Worm (Caenorhabditis elegans) whole organism, L4 larva: ENCODE data around the gene F59B2.13.

Experiments used
- F44E2.7 ChIP-seq: fragments of 200-800 bp; sonication (Bioruptor generic); IDR thresholded peaks from 2 replicates; pipeline ENCODE4 v2.1.2; 2022; ENCODE audit warnings: missing genetic modification characterization, missing compliant biosample characterization
- T20F7.1 ChIP-seq: fragments of 200-800 bp; sonication (Bioruptor generic); optimal IDR thresholded peaks from 2 replicates; lab custom pipeline; 2018; ENCODE audit warnings: mild to moderate bottlenecking, missing genetic modification characterization, missing compliant biosample characterization
- T26A8.4 ChIP-seq: fragments of 200-800 bp; sonication (Bioruptor generic); IDR thresholded peaks from 2 replicates; pipeline ENCODE4 v1.3.6; 2022; ENCODE audit warnings: missing genetic modification characterization, missing compliant biosample characterization
- Y48G9A.11 ChIP-seq: fragments of 200-800 bp; sonication (Bioruptor generic); IDR thresholded peaks from 2 replicates; pipeline ENCODE4 v1.3.6; 2022; ENCODE audit warnings: missing genetic modification reagents, missing genetic modification characterization, missing compliant biosample characterization
- Y5F2A.4 ChIP-seq: fragments of 200-800 bp; sonication (Bioruptor generic); optimal IDR thresholded peaks from 2 replicates; lab custom pipeline; 2018; ENCODE audit warnings: mild to moderate bottlenecking, missing genetic modification characterization, missing compliant biosample characterization
- ZK337.2 ChIP-seq: fragments of 200-800 bp; sonication (Bioruptor generic); IDR thresholded peaks from 2 replicates; pipeline ENCODE4 v1.3.6; 2022; ENCODE audit warnings: missing genetic modification reagents, missing genetic modification characterization, missing compliant biosample characterization
- ZK546.5 ChIP-seq, 2 experiments: sonication (generic microtip); optimal IDR thresholded peaks; 2 replicates each; lab custom pipeline; 2017; ENCODE audit warnings: missing biosample characterization in 2 of 2, missing genetic modification characterization in 2 of 2
- aly-2 ChIP-seq: sonication (generic microtip); optimal IDR thresholded peaks from 2 replicates; lab custom pipeline; 2018; ENCODE audit warnings: missing biosample characterization, missing genetic modification characterization
- arid-1 ChIP-seq: fragments of 200-800 bp; sonication (Bioruptor generic); conservative IDR thresholded peaks from 2 replicates; pipeline ENCODE4 v1.3.6; 2022; ENCODE audit warnings: missing genetic modification reagents, missing genetic modification characterization, missing compliant biosample characterization
- attf-4 ChIP-seq: sonication (generic microtip); optimal IDR thresholded peaks from 3 replicates; lab custom pipeline; 2017; ENCODE audit warnings: missing biosample characterization, missing genetic modification characterization
- ceh-20 ChIP-seq: fragments of 200-800 bp; sonication (Bioruptor generic); IDR thresholded peaks from 2 replicates; pipeline ENCODE4 v1.3.6; 2022; ENCODE audit warnings: missing genetic modification reagents, missing genetic modification characterization, missing compliant biosample characterization
- ceh-28 ChIP-seq: fragments of 150-350 bp; optimal IDR thresholded peaks from 2 replicates; lab custom pipeline; 2014; ENCODE audit warnings: missing biosample characterization, missing genetic modification reagents, missing genetic modification characterization
- ceh-44 ChIP-seq: fragments of 200-800 bp; sonication (Bioruptor generic); IDR thresholded peaks from 2 replicates; pipeline ENCODE4 v1.3.6; 2022; ENCODE audit warnings: missing genetic modification reagents, missing genetic modification characterization, missing compliant biosample characterization
- ceh-62 ChIP-seq: sonication (generic microtip); optimal IDR thresholded peaks from 2 replicates; lab custom pipeline; 2017; ENCODE audit warnings: missing biosample characterization, missing genetic modification characterization
- ces-1 ChIP-seq: fragments of 150-350 bp; sonication (generic microtip); optimal IDR thresholded peaks from 4 replicates; lab custom pipeline; 2014; ENCODE audit warnings: missing biosample characterization, missing genetic modification reagents, missing genetic modification characterization
- ctbp-1 ChIP-seq: fragments of 200-800 bp; sonication (Bioruptor generic); IDR thresholded peaks from 2 replicates; pipeline ENCODE4 v1.3.6; 2022; ENCODE audit warnings: missing genetic modification reagents, missing genetic modification characterization, missing compliant biosample characterization
- daf-12 ChIP-seq: fragments of 150-350 bp; optimal IDR thresholded peaks from 2 replicates; lab custom pipeline; 2014; ENCODE audit warnings: missing biosample characterization, missing genetic modification reagents, missing genetic modification characterization
- daf-16 ChIP-seq, 3 experiments: sonication (generic microtip); optimal IDR thresholded peaks; 2 replicates each; lab custom pipeline; 2016 to 2017; ENCODE audit warnings: missing genetic modification characterization in 3 of 3, missing genetic modification reagents in 3 of 3, mild to moderate bottlenecking in 2 of 3, missing compliant biosample characterization in 2 of 3, missing biosample characterization in 1 of 3, moderate library complexity in 1 of 3
- daf-19 ChIP-seq: fragments of 200-800 bp; sonication (Bioruptor generic); conservative IDR thresholded peaks from 2 replicates; pipeline ENCODE4 v1.3.6; 2022; ENCODE audit warnings: missing genetic modification characterization, missing compliant biosample characterization
- daf-8 ChIP-seq: fragments of 200-800 bp; sonication (Bioruptor generic); IDR thresholded peaks from 2 replicates; pipeline ENCODE4 v1.3.6; 2022; ENCODE audit warnings: missing genetic modification characterization, missing compliant biosample characterization
- dmd-6 ChIP-seq: fragments of 200-800 bp; sonication (Bioruptor generic); IDR thresholded peaks from 2 replicates; pipeline ENCODE4 v1.3.6; 2022; ENCODE audit warnings: missing genetic modification reagents, missing genetic modification characterization, missing compliant biosample characterization
- dpl-1 ChIP-seq: fragments of 150-350 bp; optimal IDR thresholded peaks from 2 replicates; lab custom pipeline; 2014; ENCODE audit warnings: missing biosample characterization, missing genetic modification reagents, missing genetic modification characterization
- duxl-1 ChIP-seq: sonication (generic microtip); optimal IDR thresholded peaks from 2 replicates; lab custom pipeline; 2016; ENCODE audit warnings: mild to moderate bottlenecking, missing genetic modification characterization, moderate library complexity, missing compliant biosample characterization; ENCODE audit not compliant: poor library complexity
- egl-27 ChIP-seq: sonication (generic microtip); optimal IDR thresholded peaks from 3 replicates; lab custom pipeline; 2017; ENCODE audit warnings: missing biosample characterization, missing genetic modification reagents, missing genetic modification characterization
- egl-43 ChIP-seq: fragments of 200-800 bp; sonication (Bioruptor generic); IDR thresholded peaks from 2 replicates; pipeline ENCODE4 v1.3.6; 2022; ENCODE audit warnings: missing genetic modification reagents, missing genetic modification characterization, missing compliant biosample characterization
- fos-1 ChIP-seq: fragments of 150-350 bp; optimal IDR thresholded peaks from 2 replicates; lab custom pipeline; 2014; ENCODE audit warnings: missing biosample characterization, missing genetic modification characterization
- hlh-11 ChIP-seq: fragments of 200-800 bp; sonication (Bioruptor generic); optimal IDR thresholded peaks from 2 replicates; lab custom pipeline; 2018; ENCODE audit warnings: mild to moderate bottlenecking, missing genetic modification characterization, missing compliant biosample characterization
- hlh-30 ChIP-seq: sonication (generic microtip); optimal IDR thresholded peaks from 2 replicates; lab custom pipeline; 2017; ENCODE audit warnings: antibody characterized with exemption, mild to moderate bottlenecking, missing genetic modification characterization, missing compliant biosample characterization; ENCODE audit not compliant: insufficient read depth
- jun-1 ChIP-seq: fragments of 150-350 bp; optimal IDR thresholded peaks from 2 replicates; lab custom pipeline; 2014; ENCODE audit warnings: missing biosample characterization, missing genetic modification reagents, missing genetic modification characterization
- lin-1 ChIP-seq: fragments of 200-800 bp; sonication (Bioruptor generic); IDR thresholded peaks from 2 replicates; pipeline ENCODE4 v1.3.6; 2022; ENCODE audit warnings: missing genetic modification reagents, missing genetic modification characterization, missing compliant biosample characterization
- lin-13 ChIP-seq: fragments of 150-350 bp; optimal IDR thresholded peaks from 2 replicates; lab custom pipeline; 2014; ENCODE audit warnings: missing biosample characterization, missing genetic modification reagents, missing genetic modification characterization
- lin-15B ChIP-seq: fragments of 150-350 bp; sonication (generic microtip); optimal IDR thresholded peaks from 3 replicates; lab custom pipeline; 2014; ENCODE audit warnings: missing biosample characterization, missing genetic modification characterization
- lin-29 ChIP-seq: fragments of 200-800 bp; sonication (Bioruptor generic); IDR thresholded peaks from 2 replicates; pipeline ENCODE4 v1.3.6; 2022; ENCODE audit warnings: missing genetic modification reagents, missing genetic modification characterization, missing compliant biosample characterization
- lin-39 ChIP-seq: fragments of 150-350 bp; optimal IDR thresholded peaks from 2 replicates; lab custom pipeline; 2014; ENCODE audit warnings: missing biosample characterization, missing genetic modification reagents, missing genetic modification characterization
- lsy-2 ChIP-seq, 2 experiments: fragments of 150-350 bp in 1 of 2; sonication (generic microtip) in 1 of 2; optimal IDR thresholded peaks; 2 replicates each; lab custom pipeline; 2014 to 2017; ENCODE audit warnings: missing biosample characterization in 2 of 2, missing genetic modification characterization in 2 of 2
- mdl-1 ChIP-seq, 2 experiments: fragments of 150-350 bp in 1 of 2; sonication (generic microtip) in 1 of 2; optimal IDR thresholded peaks; 2 replicates each; lab custom pipeline; 2014 to 2017; ENCODE audit warnings: missing biosample characterization in 2 of 2, missing genetic modification characterization in 2 of 2
- nhr-10 ChIP-seq: fragments of 150-350 bp; optimal IDR thresholded peaks from 2 replicates; lab custom pipeline; 2014; ENCODE audit warnings: missing biosample characterization, missing genetic modification characterization
- nhr-28 ChIP-seq: fragments of 150-350 bp; optimal IDR thresholded peaks from 2 replicates; lab custom pipeline; 2014; ENCODE audit warnings: missing biosample characterization, missing genetic modification characterization
- nhr-6 ChIP-seq: fragments of 150-350 bp; optimal IDR thresholded peaks from 2 replicates; lab custom pipeline; 2014; ENCODE audit warnings: missing biosample characterization, missing genetic modification characterization
- pha-4 ChIP-seq, 2 experiments: fragments of 150-350 bp in 1 of 2; fragments of 200-800 bp in 1 of 2; sonication (Bioruptor generic) in 1 of 2; IDR thresholded peaks in 1 of 2; optimal IDR thresholded peaks in 1 of 2; 2 replicates each; pipeline versions ENCODE4 v1.3.6 to Lab custom; 2014 to 2022; ENCODE audit warnings: missing genetic modification characterization in 2 of 2, missing genetic modification reagents in 2 of 2, missing biosample characterization in 1 of 2, missing compliant biosample characterization in 1 of 2
- sdz-12 ChIP-seq: fragments of 200-800 bp; sonication (Bioruptor generic); optimal IDR thresholded peaks from 2 replicates; lab custom pipeline; 2018; ENCODE audit warnings: mild to moderate bottlenecking, missing genetic modification characterization, missing compliant biosample characterization
- snpc-4 ChIP-seq: fragments of 150-350 bp; optimal IDR thresholded peaks from 2 replicates; lab custom pipeline; 2014; ENCODE audit warnings: missing biosample characterization, missing genetic modification characterization
- spr-3 ChIP-seq: fragments of 200-800 bp; sonication (Bioruptor generic); optimal IDR thresholded peaks from 2 replicates; lab custom pipeline; 2018; ENCODE audit warnings: mild to moderate bottlenecking, missing genetic modification characterization, missing compliant biosample characterization
- tag-97 ChIP-seq: fragments of 200-800 bp; sonication (Bioruptor generic); IDR thresholded peaks from 2 replicates; pipeline ENCODE4 v1.3.6; 2022; ENCODE audit warnings: missing genetic modification characterization, missing compliant biosample characterization
- unc-130 ChIP-seq: sonication (generic microtip); optimal IDR thresholded peaks from 2 replicates; lab custom pipeline; 2016; ENCODE audit warnings: missing genetic modification reagents, missing genetic modification characterization, missing compliant biosample characterization
- unc-62 ChIP-seq, 3 experiments: fragments of 150-350 bp in 1 of 3; sonication (generic microtip); optimal IDR thresholded peaks in 2 of 3; peaks in 1 of 3; 1 replicate in 1 of 3; 2 replicates in 2 of 3; lab custom pipeline; 2014 to 2017; ENCODE audit warnings: missing biosample characterization in 3 of 3, missing genetic modification characterization in 3 of 3, missing genetic modification reagents in 3 of 3, missing genotype in 1 of 3
- zip-11 ChIP-seq: fragments of 200-800 bp; sonication (Bioruptor generic); IDR thresholded peaks from 2 replicates; pipeline ENCODE4 v1.3.6; 2022; ENCODE audit warnings: missing genetic modification characterization, missing compliant biosample characterization
- zip-2 ChIP-seq: fragments of 150-350 bp; optimal IDR thresholded peaks from 2 replicates; lab custom pipeline; 2014; ENCODE audit warnings: missing biosample characterization, missing genetic modification characterization
- ztf-7 ChIP-seq: fragments of 150-350 bp; optimal IDR thresholded peaks from 2 replicates; lab custom pipeline; 2014; ENCODE audit warnings: missing biosample characterization, missing genetic modification characterization

The F59B2.13 gene

ce11 chrIII:8985461-8985860 lies 41.4 kb downstream of the F59B2.13 start:
- TF ChIP-seq sdz-12 (GFP tag; lab: Kevin White, UChicago) = no peak
- TF ChIP-seq spr-3 = no peak
- no peak for TF ChIP-seq daf-19 (GFP tag; lab: Robert Waterston, UW)
- no peak for TF ChIP-seq T26A8.4
- no peak for TF ChIP-seq fos-1 (tag; lab: Kevin White, UChicago)

ce11 chrIII:8984960-8985359 lies 41.9 kb downstream of the F59B2.13 start:
- no peak for TF ChIP-seq aly-2 (tag; lab: Kevin White, UChicago)
- no peak for TF ChIP-seq T20F7.1 (GFP tag; lab: Kevin White, UChicago)
- TF ChIP-seq zip-2 (tag; lab: Kevin White, UChicago) = no peak
- TF ChIP-seq snpc-4 (tag; lab: Kevin White, UChicago) = no peak
- TF ChIP-seq mdl-1 (tag; optimal IDR thresholded peaks at IDR 0.05; lab: Kevin White, UChicago) = peak in 1 of 2 experiments; percentile 49
- no peak for TF ChIP-seq Y5F2A.4 (GFP tag; lab: Kevin White, UChicago)
- no peak for TF ChIP-seq nhr-6 (tag; lab: Kevin White, UChicago)
- TF ChIP-seq dmd-6 (GFP tag; lab: Robert Waterston, UW) = peak; percentile 72
- peak in 1 of 2 experiments; percentile 92 for TF ChIP-seq unc-62 (GFP tag; optimal IDR thresholded peaks at IDR 0.05 in 1 of 2; lab: Kevin White, UChicago)
- TF ChIP-seq unc-62 (tag; optimal IDR thresholded peaks at IDR 0.05; lab: Kevin White, UChicago) = no peak
- TF ChIP-seq duxl-1 = no peak
- TF ChIP-seq ztf-7 (tag; lab: Kevin White, UChicago) = no peak
- TF ChIP-seq jun-1 (tag; lab: Kevin White, UChicago) = no peak
- no peak for TF ChIP-seq lin-13 (GFP tag; lab: Kevin White, UChicago)
- TF ChIP-seq lin-1 (GFP tag; lab: Robert Waterston, UW) = 0 out of 2 replicates have a peak, but pooled peaks have one; percentile 21
- TF ChIP-seq egl-27 = no peak
- no peak for TF ChIP-seq ZK546.5 (tag; optimal IDR thresholded peaks at IDR 0.05; lab: Kevin White, UChicago)
- no peak for TF ChIP-seq unc-130 (GFP tag; lab: Kevin White, UChicago)
- no peak for TF ChIP-seq ZK337.2 (GFP tag; lab: Robert Waterston, UW)
- no peak for TF ChIP-seq daf-8 (GFP tag; lab: Robert Waterston, UW)
- TF ChIP-seq lsy-2 (tag; optimal IDR thresholded peaks at IDR 0.05; lab: Kevin White, UChicago) = peak; percentile 35 to 83
- no peak for TF ChIP-seq ceh-44 (GFP tag; lab: Robert Waterston, UW)
- TF ChIP-seq lin-39 (tag; lab: Kevin White, UChicago) = no peak
- no peak for TF ChIP-seq nhr-10 (tag; lab: Kevin White, UChicago)
- TF ChIP-seq egl-43 (GFP tag; lab: Robert Waterston, UW) = no peak
- TF ChIP-seq dpl-1 (GFP tag; lab: Kevin White, UChicago) = peak; percentile 43
- TF ChIP-seq nhr-28 (tag; lab: Kevin White, UChicago) = peak; percentile 46
- peak; percentile 64; the same call in 1 of the 2 replicates for TF ChIP-seq ctbp-1
- no peak for TF ChIP-seq pha-4 (GFP tag; IDR thresholded peaks at IDR 0.05; lab: Robert Waterston, UW)
- TF ChIP-seq pha-4 (tag; optimal IDR thresholded peaks at IDR 0.05; lab: Kevin White, UChicago) = no peak
- no peak for TF ChIP-seq ceh-62 (tag; lab: Kevin White, UChicago)
- TF ChIP-seq sdz-12 (GFP tag; lab: Kevin White, UChicago) = no peak
- peak in 1 of 2 experiments; percentile 44 for TF ChIP-seq daf-16 (GFP tag; optimal IDR thresholded peaks at IDR 0.05; lab: Kevin White, UChicago)
- TF ChIP-seq daf-16 (tag; optimal IDR thresholded peaks at IDR 0.05; lab: Kevin White, UChicago) = no peak
- TF ChIP-seq ceh-20 (GFP tag; lab: Robert Waterston, UW) = 0 out of 2 replicates have a peak, but pooled peaks have one; percentile 48
- TF ChIP-seq lin-29 (GFP tag; lab: Robert Waterston, UW) = peak; percentile 40; the same call in 1 of the 2 replicates
- no peak for TF ChIP-seq zip-11
- TF ChIP-seq lin-15B (tag; lab: Kevin White, UChicago) = no peak
- no peak for TF ChIP-seq F44E2.7 (GFP tag; lab: Robert Waterston, UW)
- TF ChIP-seq attf-4 = no peak
- peak; percentile 83 for TF ChIP-seq hlh-11
- no peak for TF ChIP-seq Y48G9A.11
- peak; percentile 52; the same call in 1 of the 2 replicates for TF ChIP-seq arid-1 (GFP tag; lab: Robert Waterston, UW)
- TF ChIP-seq hlh-30 (tag; lab: Kevin White, UChicago) = peak; percentile 59
- TF ChIP-seq ceh-28 = no peak
- peak; percentile 15 for TF ChIP-seq ces-1 (GFP tag; lab: Kevin White, UChicago)
- TF ChIP-seq tag-97 (GFP tag; lab: Robert Waterston, UW) = no peak
- TF ChIP-seq daf-12 (tag; lab: Kevin White, UChicago) = no peak
